Comparison of ENCODE assay signal across 1 fruit fly cellular context in the genomic region with DNA sequence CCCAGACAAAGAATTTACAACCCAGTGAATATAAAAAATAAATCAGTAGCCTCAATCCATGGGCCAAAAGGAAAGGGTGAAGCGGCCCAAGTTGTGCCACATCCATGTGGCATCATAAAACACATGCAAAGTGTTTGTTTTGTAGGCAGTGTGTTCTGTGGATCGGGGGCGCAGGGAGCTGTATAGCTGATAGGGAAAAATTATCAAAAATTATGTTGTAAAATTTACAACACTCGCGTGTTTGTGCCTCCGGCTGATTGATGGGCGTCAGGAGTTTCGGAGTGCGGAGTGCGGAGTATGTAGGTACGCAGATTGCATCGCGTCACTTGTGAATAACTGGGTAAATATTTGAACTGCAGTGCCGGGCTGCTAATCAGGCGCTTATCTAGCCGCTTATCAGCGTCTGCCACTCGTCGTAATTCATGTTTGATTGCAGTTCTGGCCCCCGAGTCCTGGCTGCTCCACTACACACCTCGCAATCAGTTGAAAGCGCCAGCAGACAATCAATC.
TF ChIP-seq lines count a peak whose summit lies in the region.

No protein-coding gene starts in this region.

TF ChIP-seq in whole organism, embryonic, 481 proteins besides CTCF, POLR2A, EP300 and RAD21 (continued from another document):
- peak; percentile 16 for TF ChIP-seq CG7839 (tag; optimal IDR thresholded peaks at IDR 0.05; lab: Kevin White, UChicago)
- no peak for TF ChIP-seq CG16815 (GFP tag; optimal IDR thresholded peaks at IDR 0.05; lab: Kevin White, UChicago)
- no peak for TF ChIP-seq NfI (GFP tag; optimal IDR thresholded peaks at IDR 0.05; lab: Kevin White, UChicago)
- TF ChIP-seq hkb (optimal IDR thresholded peaks at IDR 0.05; lab: Kevin White, UChicago) = no peak
- TF ChIP-seq hkb (GFP tag; IDR thresholded peaks at IDR 0.05; lab: Robert Waterston, UW) = no peak
- no peak for TF ChIP-seq Dip2 (GFP tag; IDR thresholded peaks at IDR 0.05; lab: Robert Waterston, UW)
- TF ChIP-seq CG8281 (tag; optimal IDR thresholded peaks at IDR 0.05; lab: Kevin White, UChicago) = peak; percentile 53
- peak; percentile 45 for TF ChIP-seq dmrt99B (tag; optimal IDR thresholded peaks at IDR 0.05; lab: Kevin White, UChicago)
- TF ChIP-seq bsh (GFP tag; optimal IDR thresholded peaks at IDR 0.05; lab: Kevin White, UChicago) = peak in 1 of 2 experiments; percentile 7
- TF ChIP-seq dan (GFP tag; IDR thresholded peaks at IDR 0.05; lab: Robert Waterston, UW) = no peak
- peak; percentile 5 for TF ChIP-seq CoRest (tag; optimal IDR thresholded peaks at IDR 0.05; lab: Kevin White, UChicago)
- no peak for TF ChIP-seq Stat92E (GFP tag; optimal IDR thresholded peaks at IDR 0.05; lab: Kevin White, UChicago)
- TF ChIP-seq pzg (GFP tag; optimal IDR thresholded peaks at IDR 0.05; lab: Kevin White, UChicago) = no peak
- TF ChIP-seq esg (GFP tag; conservative IDR thresholded peaks at IDR 0.05; lab: Robert Waterston, UW) = no peak
- no peak for TF ChIP-seq H2.0 (GFP tag; IDR thresholded peaks at IDR 0.05; lab: Robert Waterston, UW)
- no peak for TF ChIP-seq hb (GFP tag; IDR thresholded peaks at IDR 0.05; lab: Robert Waterston, UW; ENCODE audit: partially characterized antibody)
- TF ChIP-seq Asciz (GFP tag; optimal IDR thresholded peaks at IDR 0.05; lab: Kevin White, UChicago) = peak; percentile 66
- no peak for TF ChIP-seq vfl (GFP tag; optimal IDR thresholded peaks at IDR 0.05; lab: Kevin White, UChicago)
- no peak for TF ChIP-seq CG15073 (GFP tag; optimal IDR thresholded peaks at IDR 0.05; lab: Kevin White, UChicago)
- no peak for TF ChIP-seq ash1 (GFP tag; optimal IDR thresholded peaks at IDR 0.05; lab: Kevin White, UChicago)
- TF ChIP-seq CG12071 (GFP tag; optimal IDR thresholded peaks at IDR 0.05; lab: Kevin White, UChicago) = peak; percentile 58
- no peak for TF ChIP-seq CG11560 (tag; IDR thresholded peaks at IDR 0.05; lab: Robert Waterston, UW)
- no peak for TF ChIP-seq slbo (GFP tag; IDR thresholded peaks at IDR 0.05; lab: Robert Waterston, UW)
- no peak for TF ChIP-seq ap (GFP tag; IDR thresholded peaks at IDR 0.05; lab: Robert Waterston, UW)
- peak; percentile 24 for TF ChIP-seq CG15696 (tag; optimal IDR thresholded peaks at IDR 0.05; lab: Kevin White, UChicago)
- peak; percentile 86 for TF ChIP-seq twi (tag; optimal IDR thresholded peaks at IDR 0.05; lab: Kevin White, UChicago)
- TF ChIP-seq CG17359 (tag; optimal IDR thresholded peaks at IDR 0.05; lab: Kevin White, UChicago) = peak; percentile 22
- peak; percentile 21 for TF ChIP-seq CG12219 (GFP tag; optimal IDR thresholded peaks at IDR 0.05; lab: Kevin White, UChicago)
- peak; percentile 16 for TF ChIP-seq CG15514 (GFP tag; optimal IDR thresholded peaks at IDR 0.05; lab: Kevin White, UChicago)
- peak; percentile 28 for TF ChIP-seq CG10209 (GFP tag; optimal IDR thresholded peaks at IDR 0.05; lab: Kevin White, UChicago)
- TF ChIP-seq HLH3B (GFP tag; IDR thresholded peaks at IDR 0.05; lab: Robert Waterston, UW) = peak; percentile 26; the same call in 1 of the 2 replicates
- TF ChIP-seq sens (GFP tag; lab: Kevin White, UChicago) = peak; percentile 73
- TF ChIP-seq CG10979 (tag; optimal IDR thresholded peaks at IDR 0.05; lab: Kevin White, UChicago) = peak; percentile 55
- TF ChIP-seq CG7786 (GFP tag; optimal IDR thresholded peaks at IDR 0.05; lab: Kevin White, UChicago) = no peak
- no peak for TF ChIP-seq Atf-2 (GFP tag; optimal IDR thresholded peaks at IDR 0.05; lab: Kevin White, UChicago)
- TF ChIP-seq CG32767 (GFP tag; IDR thresholded peaks at IDR 0.05; lab: Robert Waterston, UW) = no peak
- peak; percentile 30 for TF ChIP-seq Blimp-1 (GFP tag; optimal IDR thresholded peaks at IDR 0.05; lab: Kevin White, UChicago)
- peak; percentile 38 for TF ChIP-seq Spps (tag; optimal IDR thresholded peaks at IDR 0.05; lab: Kevin White, UChicago)
- no peak for TF ChIP-seq trh (GFP tag; optimal IDR thresholded peaks at IDR 0.05; lab: Kevin White, UChicago)
- peak; percentile 23 for TF ChIP-seq Jarid2 (GFP tag; optimal IDR thresholded peaks at IDR 0.05; lab: Kevin White, UChicago)
- peak; percentile 62 for TF ChIP-seq HLHmδ (GFP tag; optimal IDR thresholded peaks at IDR 0.05; lab: Kevin White, UChicago)
- TF ChIP-seq CG14710 (tag; optimal IDR thresholded peaks at IDR 0.05; lab: Kevin White, UChicago) = peak; percentile 18
- no peak for TF ChIP-seq phol (tag; optimal IDR thresholded peaks at IDR 0.05; lab: Kevin White, UChicago)
- no peak for TF ChIP-seq Atf3 (GFP tag; optimal IDR thresholded peaks at IDR 0.05; lab: Kevin White, UChicago)
- no peak for TF ChIP-seq CG7928 (GFP tag; optimal IDR thresholded peaks at IDR 0.05; lab: Kevin White, UChicago)
- peak; percentile 7 for TF ChIP-seq CG2116 (GFP tag; optimal IDR thresholded peaks at IDR 0.05; lab: Kevin White, UChicago)
- peak; percentile 21 for TF ChIP-seq CG13894 (tag; optimal IDR thresholded peaks at IDR 0.05; lab: Kevin White, UChicago)
- TF ChIP-seq Awh (GFP tag; IDR thresholded peaks at IDR 0.05; lab: Robert Waterston, UW) = peak; percentile 52; the same call in 1 of the 2 replicates
- no peak for TF ChIP-seq CG17568 (GFP tag; optimal IDR thresholded peaks at IDR 0.05; lab: Kevin White, UChicago)
- peak; percentile 73 for TF ChIP-seq CG31441 (GFP tag; IDR thresholded peaks at IDR 0.05; lab: Robert Waterston, UW)
- peak; percentile 1 for TF ChIP-seq bigmax (GFP tag; optimal IDR thresholded peaks at IDR 0.05; lab: Kevin White, UChicago)
- peak; percentile 50 for TF ChIP-seq HHEX (GFP tag; optimal IDR thresholded peaks at IDR 0.05; lab: Kevin White, UChicago)
- peak; percentile 31 for TF ChIP-seq kah (GFP tag; optimal IDR thresholded peaks at IDR 0.05; lab: Kevin White, UChicago)
- TF ChIP-seq Hr78 (GFP tag; optimal IDR thresholded peaks at IDR 0.05; lab: Kevin White, UChicago) = peak in 1 of 2 experiments; percentile 58
- TF ChIP-seq CG15011 (GFP tag; optimal IDR thresholded peaks at IDR 0.05; lab: Kevin White, UChicago) = peak; percentile 46
- no peak for TF ChIP-seq pnt (GFP tag; optimal IDR thresholded peaks at IDR 0.05; lab: Kevin White, UChicago)
- peak; percentile 73 for TF ChIP-seq CG15601 (tag; optimal IDR thresholded peaks at IDR 0.05; lab: Kevin White, UChicago)
- peak; percentile 0 for TF ChIP-seq PHDP (tag; optimal IDR thresholded peaks at IDR 0.05; lab: Kevin White, UChicago)
- TF ChIP-seq tio (GFP tag; optimal IDR thresholded peaks at IDR 0.05; lab: Kevin White, UChicago) = no peak
- no peak for TF ChIP-seq Sox102F (GFP tag; optimal IDR thresholded peaks at IDR 0.05; lab: Kevin White, UChicago)
- TF ChIP-seq dmrt11E (tag; optimal IDR thresholded peaks at IDR 0.05; lab: Kevin White, UChicago) = no peak
- TF ChIP-seq cato (GFP tag; optimal IDR thresholded peaks at IDR 0.05; lab: Kevin White, UChicago; ENCODE audit: borderline replicate concordance) = no peak
- TF ChIP-seq sug (tag; optimal IDR thresholded peaks at IDR 0.05; lab: Kevin White, UChicago) = peak; percentile 17
- peak in 1 of 2 experiments; percentile 42 for TF ChIP-seq Pdp1 (GFP tag; optimal IDR thresholded peaks at IDR 0.05; lab: Kevin White, UChicago)
- TF ChIP-seq grn (GFP tag; optimal IDR thresholded peaks at IDR 0.05; lab: Kevin White, UChicago) = peak; percentile 93
- no peak for TF ChIP-seq CG9215 (GFP tag; IDR thresholded peaks at IDR 0.05; lab: Robert Waterston, UW)
- TF ChIP-seq CG18011 (GFP tag; optimal IDR thresholded peaks at IDR 0.05; lab: Kevin White, UChicago) = no peak
- TF ChIP-seq Fer1 (GFP tag; optimal IDR thresholded peaks at IDR 0.05; lab: Kevin White, UChicago) = no peak
- TF ChIP-seq CG2712 (tag; optimal IDR thresholded peaks at IDR 0.05; lab: Kevin White, UChicago) = peak; percentile 62
- TF ChIP-seq CG8359 (GFP tag; optimal IDR thresholded peaks at IDR 0.05; lab: Kevin White, UChicago; ENCODE audit: borderline replicate concordance) = peak; percentile 11
- TF ChIP-seq sima (GFP tag; optimal IDR thresholded peaks at IDR 0.05; lab: Kevin White, UChicago) = no peak
- TF ChIP-seq ham (GFP tag; IDR thresholded peaks at IDR 0.05; lab: Robert Waterston, UW) = no peak
